Worm (Caenorhabditis elegans): ENCODE measurements around the gene dhs-7.

ce11 chrII:7157415-7157814 lies 50.8 kb downstream of the dhs-7 start:
- TF ChIP-seq T22C8.4 (GFP tag; IDR thresholded peaks at IDR 0.05): no peak
- TF ChIP-seq flt-1 (GFP tag; IDR thresholded peaks at IDR 0.05): no peak
- no peak for TF ChIP-seq ref-1 (GFP tag; conservative IDR thresholded peaks at IDR 0.05)
- TF ChIP-seq cog-1 (tag; optimal IDR thresholded peaks at IDR 0.05): no peak
- no peak for TF ChIP-seq ztf-23 (GFP tag; IDR thresholded peaks at IDR 0.05)
- TF ChIP-seq ztf-29 (GFP tag; IDR thresholded peaks at IDR 0.05): no peak
- TF ChIP-seq med-1 (GFP tag; optimal IDR thresholded peaks at IDR 0.05; ENCODE audit: insufficient read depth): no peak
- TF ChIP-seq tab-1 (GFP tag; IDR thresholded peaks at IDR 0.05): no peak
- no peak for TF ChIP-seq klf-2 (GFP tag; conservative IDR thresholded peaks at IDR 0.05)
